Fruit fly (Drosophila melanogaster) whole organism, embryonic: ENCODE measurements around the gene CG3777.

Source experiments
- ATbp ChIP-seq: fragments of 200-800 bp; sonication (Bioruptor generic); optimal IDR thresholded peaks from 2 replicates; lab custom pipeline; 2017; ENCODE audit warnings: missing biosample characterization, mild to moderate bottlenecking, missing genetic modification characterization, missing genetic modification reagents
- CG10654 ChIP-seq: fragments of 200-800 bp; sonication (Bioruptor generic); optimal IDR thresholded peaks from 2 replicates; lab custom pipeline; 2016; ENCODE audit warnings: missing biosample characterization, missing genetic modification characterization
- CG11695 ChIP-seq: fragments of 200-800 bp; sonication (Bioruptor generic); IDR thresholded peaks from 3 replicates; pipeline ENCODE4 v1.3.6; 2022; ENCODE audit warnings: missing biosample characterization, missing genetic modification characterization
- CG12391 ChIP-seq: fragments of 200-800 bp; sonication (Bioruptor generic); optimal IDR thresholded peaks from 3 replicates; lab custom pipeline; 2018; ENCODE audit warnings: missing biosample characterization, mild to moderate bottlenecking, missing genetic modification characterization, moderate library complexity
- CG14860 ChIP-seq: fragments of 200-800 bp; sonication (Bioruptor generic); IDR thresholded peaks from 3 replicates; pipeline ENCODE4 v1.3.6; 2022; ENCODE audit warnings: missing biosample characterization, missing genetic modification characterization; ENCODE audit not compliant: partially characterized antibody
- CG15696 ChIP-seq: fragments of 200-800 bp; sonication (Bioruptor generic); optimal IDR thresholded peaks from 2 replicates; lab custom pipeline; 2019; ENCODE audit warnings: missing biosample characterization, mild to moderate bottlenecking, missing genetic modification characterization, moderate library complexity
- CG17385 ChIP-seq: fragments of 200-800 bp; sonication (Bioruptor generic); optimal IDR thresholded peaks from 3 replicates; lab custom pipeline; 2018; ENCODE audit warnings: missing biosample characterization, mild to moderate bottlenecking, missing genetic modification characterization
- CG17829 ChIP-seq: fragments of 200-800 bp; optimal IDR thresholded peaks from 2 replicates; lab custom pipeline; 2019; ENCODE audit warnings: missing biosample characterization, mild to moderate bottlenecking, missing genetic modification characterization, moderate library complexity
- CG18476 ChIP-seq: fragments of 200-800 bp; sonication (Bioruptor generic); optimal IDR thresholded peaks from 2 replicates; lab custom pipeline; 2016; ENCODE audit warnings: missing biosample characterization, mild to moderate bottlenecking, missing genetic modification characterization
- CG30403 ChIP-seq: fragments of 200-800 bp; sonication (Bioruptor generic); optimal IDR thresholded peaks from 3 replicates; lab custom pipeline; 2016; ENCODE audit warnings: missing biosample characterization, missing genetic modification characterization
- CG30431 ChIP-seq: fragments of 200-800 bp; sonication (Bioruptor generic); optimal IDR thresholded peaks from 2 replicates; lab custom pipeline; 2017; ENCODE audit warnings: missing biosample characterization, missing genetic modification characterization
- CG33213 ChIP-seq: fragments of 200-800 bp; sonication (Bioruptor generic); optimal IDR thresholded peaks from 3 replicates; lab custom pipeline; 2016; ENCODE audit warnings: missing biosample characterization, missing genetic modification characterization
- CG34376 ChIP-seq: fragments of 200-800 bp; sonication (Bioruptor generic); optimal IDR thresholded peaks from 2 replicates; lab custom pipeline; 2018; ENCODE audit warnings: missing biosample characterization, mild to moderate bottlenecking, missing genetic modification characterization
- CG3838 ChIP-seq: fragments of 200-800 bp; sonication (Bioruptor generic); optimal IDR thresholded peaks from 3 replicates; lab custom pipeline; 2016; ENCODE audit warnings: missing biosample characterization, missing genetic modification characterization
- CG6175 ChIP-seq: fragments of 200-800 bp; sonication (Bioruptor generic); IDR thresholded peaks from 3 replicates; pipeline ENCODE4 v1.3.6; 2022; ENCODE audit warnings: missing biosample characterization, missing genetic modification characterization
- CG6854 ChIP-seq: fragments of 200-800 bp; sonication (Bioruptor generic); optimal IDR thresholded peaks from 3 replicates; lab custom pipeline; 2017; ENCODE audit warnings: missing biosample characterization, mild to moderate bottlenecking, missing genetic modification characterization
- CG8944 ChIP-seq: fragments of 200-800 bp; sonication (Bioruptor generic); optimal IDR thresholded peaks from 3 replicates; lab custom pipeline; 2016; ENCODE audit warnings: missing biosample characterization, missing genetic modification characterization
- CTCF ChIP-seq: fragments of 200-800 bp; sonication (Bioruptor generic); optimal IDR thresholded peaks from 2 replicates; lab custom pipeline; 2017; ENCODE audit warnings: missing biosample characterization, mild to moderate bottlenecking, missing genetic modification characterization, moderate library complexity
- Deaf1 ChIP-seq: fragments of 200-800 bp; optimal IDR thresholded peaks from 3 replicates; lab custom pipeline; 2019; ENCODE audit warnings: missing biosample characterization, mild to moderate bottlenecking, missing genetic modification characterization, moderate library complexity
- Dp ChIP-seq: fragments of 200-800 bp; sonication (Bioruptor generic); optimal IDR thresholded peaks from 2 replicates; lab custom pipeline; 2018; ENCODE audit warnings: missing biosample characterization, mild to moderate bottlenecking, missing genetic modification characterization, moderate library complexity
- Eip74EF ChIP-seq, 2 experiments: fragments of 200-800 bp in 1 of 2; fragments of >200 bp in 1 of 2; sonication (Bioruptor generic) in 1 of 2; optimal IDR thresholded peaks; 2 replicates each; lab custom pipeline; 2017 to 2019; ENCODE audit warnings: missing biosample characterization in 2 of 2, missing genetic modification characterization in 2 of 2, mild to moderate bottlenecking in 1 of 2, moderate library complexity in 1 of 2
- Ets65A ChIP-seq: fragments of 200-800 bp; sonication (Bioruptor generic); peaks from one replicate; lab custom pipeline; 2016; ENCODE audit warnings: missing biosample characterization, missing genetic modification characterization
- Gug ChIP-seq: fragments of 200-800 bp; sonication (Bioruptor generic); IDR thresholded peaks from 4 replicates; pipeline ENCODE4 v1.3.6; 2022; ENCODE audit warnings: missing biosample characterization, missing genetic modification characterization
- HHEX ChIP-seq: fragments of 200-800 bp; sonication (Bioruptor generic); optimal IDR thresholded peaks from 3 replicates; lab custom pipeline; 2017; ENCODE audit warnings: missing biosample characterization, mild to moderate bottlenecking, missing genetic modification characterization, missing genetic modification reagents
- HLH3B ChIP-seq: fragments of 200-800 bp; sonication (Bioruptor generic); IDR thresholded peaks from 2 replicates; pipeline ENCODE4 v1.3.6; 2022; ENCODE audit warnings: missing biosample characterization, missing genetic modification characterization
- Hr51 ChIP-seq, 2 experiments: fragments of 200-800 bp; sonication (Bioruptor generic); optimal IDR thresholded peaks; 2 replicates in 1 of 2; 3 replicates in 1 of 2; lab custom pipeline; 2016 to 2018; ENCODE audit warnings: missing biosample characterization in 2 of 2, missing genetic modification characterization in 2 of 2, mild to moderate bottlenecking in 1 of 2, moderate library complexity in 1 of 2
- Lhr ChIP-seq: fragments of 200-800 bp; sonication (Bioruptor generic); optimal IDR thresholded peaks from 3 replicates; lab custom pipeline; 2017; ENCODE audit warnings: mild to moderate bottlenecking, missing biosample characterization, missing genetic modification reagents, missing genetic modification characterization
- Lim3 ChIP-seq: fragments of 200-800 bp; sonication (Bioruptor generic); IDR thresholded peaks from 2 replicates; pipeline ENCODE4 v1.3.6; 2022; ENCODE audit warnings: missing biosample characterization, missing genetic modification characterization
- Mes4 ChIP-seq: fragments of 200-800 bp; sonication (Bioruptor generic); optimal IDR thresholded peaks from 2 replicates; lab custom pipeline; 2016; ENCODE audit warnings: missing biosample characterization, missing genetic modification characterization
- Ravus ChIP-seq: fragments of 200-800 bp; sonication (Bioruptor generic); IDR thresholded peaks from 2 replicates; pipeline ENCODE4 v1.3.6; 2022; ENCODE audit warnings: missing biosample characterization, missing genetic modification characterization
- Sin3A ChIP-seq: fragments of >200 bp; optimal IDR thresholded peaks from 2 replicates; lab custom pipeline; 2018
- Trl ChIP-seq, 3 experiments: fragments of >200 bp in 2 of 3; fragments of 200-800 bp in 1 of 3; sonication (Bioruptor generic) in 1 of 3; optimal IDR thresholded peaks; 2 replicates in 1 of 3; 3 replicates in 2 of 3; lab custom pipeline; 2016 to 2017; ENCODE audit warnings: missing biosample characterization in 1 of 3, missing genetic modification characterization in 1 of 3
- ato ChIP-seq: fragments of 200-800 bp; sonication (Bioruptor generic); IDR thresholded peaks from 2 replicates; pipeline ENCODE4 v1.3.6; 2022; ENCODE audit warnings: missing biosample characterization, missing genetic modification characterization; ENCODE audit not compliant: partially characterized antibody
- bsh ChIP-seq, 2 experiments: fragments of 200-800 bp; sonication (Bioruptor generic); optimal IDR thresholded peaks; 2 replicates each; lab custom pipeline; 2017 to 2018; ENCODE audit warnings: mild to moderate bottlenecking in 2 of 2, missing biosample characterization in 2 of 2, missing genetic modification characterization in 2 of 2, moderate library complexity in 1 of 2
- crol ChIP-seq: fragments of 200-800 bp; sonication (Bioruptor generic); IDR thresholded peaks from 2 replicates; pipeline ENCODE4 v1.3.6; 2022; ENCODE audit warnings: missing biosample characterization, missing genetic modification characterization
- emc ChIP-seq: fragments of 200-800 bp; sonication (Bioruptor generic); optimal IDR thresholded peaks from 2 replicates; lab custom pipeline; 2016; ENCODE audit warnings: missing biosample characterization, missing genetic modification characterization
- gfzf ChIP-seq: fragments of 200-800 bp; sonication (Bioruptor generic); optimal IDR thresholded peaks from 2 replicates; lab custom pipeline; 2016; ENCODE audit warnings: missing biosample characterization, mild to moderate bottlenecking, missing genetic modification characterization, moderate library complexity
- grau ChIP-seq: fragments of 200-800 bp; optimal IDR thresholded peaks from 3 replicates; lab custom pipeline; 2019; ENCODE audit warnings: missing biosample characterization, mild to moderate bottlenecking, missing genetic modification characterization, moderate library complexity
- gsb ChIP-seq: fragments of 200-800 bp; sonication (Bioruptor generic); IDR thresholded peaks from 2 replicates; pipeline ENCODE4 v1.3.6; 2022; ENCODE audit warnings: missing biosample characterization, missing genetic modification characterization
- insv ChIP-seq, 2 experiments: fragments of 200-800 bp; sonication (Bioruptor generic); optimal IDR thresholded peaks; 3 replicates each; lab custom pipeline; 2016 to 2018; ENCODE audit warnings: missing biosample characterization in 2 of 2, missing genetic modification characterization in 2 of 2
- lilli ChIP-seq: fragments of 200-800 bp; sonication (Bioruptor generic); optimal IDR thresholded peaks from 3 replicates; lab custom pipeline; 2016; ENCODE audit warnings: missing biosample characterization, missing genetic modification characterization
- phol ChIP-seq: fragments of 200-800 bp; sonication (Bioruptor generic); optimal IDR thresholded peaks from 3 replicates; lab custom pipeline; 2018; ENCODE audit warnings: missing biosample characterization, mild to moderate bottlenecking, missing genetic modification characterization, moderate library complexity
- pnt ChIP-seq: fragments of 200-800 bp; sonication (Bioruptor generic); optimal IDR thresholded peaks from 3 replicates; lab custom pipeline; 2016; ENCODE audit warnings: missing biosample characterization, missing genetic modification characterization
- ranshi ChIP-seq: fragments of 200-800 bp; sonication (Bioruptor generic); IDR thresholded peaks from 2 replicates; pipeline ENCODE4 v1.3.6; 2022; ENCODE audit warnings: missing biosample characterization, missing genetic modification characterization
- repo ChIP-seq: fragments of 200-800 bp; sonication (Bioruptor generic); optimal IDR thresholded peaks from 2 replicates; lab custom pipeline; 2016; ENCODE audit warnings: missing biosample characterization, missing genetic modification characterization
- sens-2 ChIP-seq: fragments of 200-800 bp; sonication (Bioruptor generic); IDR thresholded peaks from 2 replicates; pipeline ENCODE4 v1.3.6; 2022; ENCODE audit warnings: missing biosample characterization, missing genetic modification characterization
- sisA ChIP-seq: fragments of 200-800 bp; sonication (Bioruptor generic); IDR thresholded peaks from 2 replicates; pipeline ENCODE4 v1.3.6; 2022; ENCODE audit warnings: missing biosample characterization, missing genetic modification characterization
- sr ChIP-seq: fragments of 200-800 bp; sonication (Bioruptor generic); IDR thresholded peaks from 3 replicates; pipeline ENCODE4 v1.3.6; 2022; ENCODE audit warnings: missing biosample characterization, missing genetic modification characterization
- vvl ChIP-seq: fragments of 200-800 bp; sonication (Bioruptor generic); IDR thresholded peaks from 2 replicates; pipeline ENCODE4 v1.3.6; 2022; ENCODE audit warnings: missing biosample characterization, missing genetic modification characterization

CG3777 gene

dm6 chrX:245802-246201 lies 33.7 kb upstream of the CG3777 start, which contains the start of the genes CG3038 and G9a (continued):
- TF ChIP-seq HLH3B (GFP tag; lab: Robert Waterston, UW), result no peak
- TF ChIP-seq Sin3A (lab: Kevin White, UChicago), result peak; percentile 75
- peak; percentile 75 for TF ChIP-seq phol
- TF ChIP-seq vvl (GFP tag; lab: Robert Waterston, UW), result no peak
- TF ChIP-seq ranshi (GFP tag; lab: Robert Waterston, UW), result no peak
- TF ChIP-seq lilli (GFP tag; lab: Kevin White, UChicago), result peak; percentile 51
- TF ChIP-seq CG6854 (GFP tag; lab: Kevin White, UChicago), result peak; percentile 30
- peak; percentile 25 for TF ChIP-seq CTCF (GFP tag; lab: Kevin White, UChicago)
- TF ChIP-seq sr (GFP tag; lab: Robert Waterston, UW), result no peak
- TF ChIP-seq gfzf (GFP tag; lab: Kevin White, UChicago), result peak; percentile 59
- no peak for TF ChIP-seq CG17385
- peak; percentile 14 for TF ChIP-seq CG8944
- no peak for TF ChIP-seq CG30431 (GFP tag; lab: Kevin White, UChicago)
- no peak for TF ChIP-seq Trl (optimal IDR thresholded peaks at IDR 0.05; lab: Kevin White, UChicago)
- TF ChIP-seq Trl (GFP tag; optimal IDR thresholded peaks at IDR 0.05; lab: Kevin White, UChicago), result peak; percentile 45
- no peak for TF ChIP-seq ato (GFP tag; lab: Robert Waterston, UW)
- peak; percentile 32 for TF ChIP-seq HHEX (GFP tag; lab: Kevin White, UChicago)
- TF ChIP-seq CG12391, result peak; percentile 63
- no peak for TF ChIP-seq sisA (GFP tag; lab: Robert Waterston, UW)
- TF ChIP-seq grau (tag; lab: Kevin White, UChicago), result peak; percentile 31
- TF ChIP-seq bsh (GFP tag; optimal IDR thresholded peaks at IDR 0.05; lab: Kevin White, UChicago), result no peak
- TF ChIP-seq gsb (GFP tag; lab: Robert Waterston, UW), result no peak
- TF ChIP-seq insv (GFP tag; optimal IDR thresholded peaks at IDR 0.05; lab: Kevin White, UChicago), result peak in 1 of 2 experiments; percentile 54
- TF ChIP-seq CG18476 (GFP tag; lab: Kevin White, UChicago), result peak; percentile 8
- TF ChIP-seq Gug (GFP tag; lab: Robert Waterston, UW), result peak; percentile 26; the same call in 1 of the 4 replicates
- no peak for TF ChIP-seq CG3838 (GFP tag; lab: Kevin White, UChicago)
- peak; percentile 63 for TF ChIP-seq CG17829 (tag; lab: Kevin White, UChicago)
- peak; percentile 86 for TF ChIP-seq Ets65A (GFP tag; lab: Kevin White, UChicago)
- TF ChIP-seq ATbp, result no peak
- peak; percentile 9 for TF ChIP-seq CG10654 (GFP tag; lab: Kevin White, UChicago)
- no peak for TF ChIP-seq Ravus (GFP tag; lab: Robert Waterston, UW)
- peak; percentile 77 for TF ChIP-seq CG33213
- peak in 1 of 2 experiments; percentile 44 for TF ChIP-seq Eip74EF (GFP tag; optimal IDR thresholded peaks at IDR 0.05; lab: Kevin White, UChicago)
- TF ChIP-seq sens-2 (GFP tag; lab: Robert Waterston, UW), result no peak
- TF ChIP-seq CG6175 (GFP tag; lab: Robert Waterston, UW), result no peak
- TF ChIP-seq Lhr (GFP tag; lab: Kevin White, UChicago), result peak; percentile 93
- TF ChIP-seq emc (GFP tag; lab: Kevin White, UChicago), result peak; percentile 9
- TF ChIP-seq Hr51 (GFP tag; optimal IDR thresholded peaks at IDR 0.05; lab: Kevin White, UChicago), result peak in 1 of 2 experiments; percentile 19
- TF ChIP-seq CG15696, result peak; percentile 31
- TF ChIP-seq pnt (GFP tag; lab: Kevin White, UChicago), result no peak
- TF ChIP-seq Deaf1 (tag; lab: Kevin White, UChicago), result peak; percentile 31
- no peak for TF ChIP-seq CG14860 (GFP tag; lab: Robert Waterston, UW)
- TF ChIP-seq CG11695 (GFP tag; lab: Robert Waterston, UW), result no peak
- peak; percentile 25 for TF ChIP-seq Mes4 (GFP tag; lab: Kevin White, UChicago)
- TF ChIP-seq crol (GFP tag; lab: Robert Waterston, UW), result no peak
- TF ChIP-seq CG34376, result peak; percentile 49
- TF ChIP-seq Lim3 (GFP tag; lab: Robert Waterston, UW), result no peak
- TF ChIP-seq CG30403 (GFP tag; lab: Kevin White, UChicago), result peak; percentile 35
- TF ChIP-seq repo (GFP tag; lab: Kevin White, UChicago), result peak; percentile 26
- TF ChIP-seq Dp (GFP tag; lab: Kevin White, UChicago), result peak; percentile 57
